Fruit fly (Drosophila melanogaster) whole organism, prepupa: ENCODE measurements around the gene Ogdh.
A peak's percentile ranks its signal among the peaks of the same experiment; 100 is the strongest.

Experiments used
- Blimp-1 ChIP-seq: fragments of 200-800 bp; sonication (Bioruptor generic); optimal IDR thresholded peaks from 3 replicates; lab custom pipeline; 2017; ENCODE audit warnings: missing biosample characterization, missing genetic modification characterization, mild to moderate bottlenecking, moderate library complexity, missing genetic modification reagents
- CG10631 ChIP-seq: fragments of 200-800 bp; sonication (Bioruptor generic); optimal IDR thresholded peaks from 2 replicates; lab custom pipeline; 2016; ENCODE audit warnings: missing biosample characterization, missing genetic modification characterization
- CG10669 ChIP-seq: fragments of 200-800 bp; sonication (Bioruptor generic); optimal IDR thresholded peaks from 3 replicates; lab custom pipeline; 2018; ENCODE audit warnings: missing biosample characterization, mild to moderate bottlenecking, missing genetic modification characterization, moderate library complexity
- CG11762 ChIP-seq: fragments of 200-800 bp; sonication (Bioruptor generic); optimal IDR thresholded peaks from 3 replicates; lab custom pipeline; 2016; ENCODE audit warnings: missing biosample characterization, missing genetic modification characterization; ENCODE audit not compliant: insufficient read depth
- CG11902 ChIP-seq: fragments of 200-800 bp; sonication (Bioruptor generic); optimal IDR thresholded peaks from 3 replicates; lab custom pipeline; 2016; ENCODE audit warnings: missing biosample characterization, missing genetic modification characterization
- CG15336 ChIP-seq: fragments of 200-800 bp; sonication (Bioruptor generic); IDR thresholded peaks from 2 replicates; pipeline ENCODE4 v1.3.6; 2022; ENCODE audit warnings: missing biosample characterization, missing genetic modification characterization
- CG1621 ChIP-seq: fragments of 200-800 bp; sonication (Bioruptor generic); optimal IDR thresholded peaks from 3 replicates; lab custom pipeline; 2018; ENCODE audit warnings: missing biosample characterization, mild to moderate bottlenecking, missing genetic modification characterization
- CG3032 ChIP-seq: fragments of 200-800 bp; optimal IDR thresholded peaks from 2 replicates; lab custom pipeline; 2019; ENCODE audit warnings: missing biosample characterization, mild to moderate bottlenecking, missing genetic modification characterization, moderate library complexity
- CG32006 ChIP-seq: fragments of 200-800 bp; sonication (Bioruptor generic); optimal IDR thresholded peaks from 3 replicates; lab custom pipeline; 2017; ENCODE audit warnings: missing biosample characterization, mild to moderate bottlenecking, missing genetic modification characterization
- CG34406 ChIP-seq: fragments of 200-800 bp; sonication (Bioruptor generic); optimal IDR thresholded peaks from 3 replicates; lab custom pipeline; 2016; ENCODE audit warnings: missing biosample characterization, missing genetic modification characterization
- CG3919 ChIP-seq: fragments of 200-800 bp; sonication (Bioruptor generic); optimal IDR thresholded peaks from 3 replicates; lab custom pipeline; 2016; ENCODE audit warnings: missing biosample characterization, missing genetic modification characterization
- CG4318 ChIP-seq: fragments of 200-800 bp; sonication (Bioruptor generic); optimal IDR thresholded peaks from 3 replicates; lab custom pipeline; 2017; ENCODE audit warnings: missing biosample characterization, mild to moderate bottlenecking, missing genetic modification characterization
- CG6163 ChIP-seq: fragments of 200-800 bp; sonication (Bioruptor generic); IDR thresholded peaks from 3 replicates; pipeline ENCODE4 v1.3.6; 2022; ENCODE audit warnings: missing biosample characterization, missing genetic modification characterization
- CG6276 ChIP-seq: fragments of 200-800 bp; sonication (Bioruptor generic); optimal IDR thresholded peaks from 2 replicates; lab custom pipeline; 2017; ENCODE audit warnings: missing biosample characterization, mild to moderate bottlenecking, missing genetic modification characterization
- CG6792 ChIP-seq: fragments of 200-800 bp; sonication (Bioruptor generic); optimal IDR thresholded peaks from 3 replicates; lab custom pipeline; 2016; ENCODE audit warnings: missing biosample characterization, missing genetic modification characterization
- CG6808 ChIP-seq: fragments of 200-800 bp; sonication (Bioruptor generic); optimal IDR thresholded peaks from 3 replicates; lab custom pipeline; 2017; ENCODE audit warnings: missing biosample characterization, missing genetic modification characterization, mild to moderate bottlenecking, moderate library complexity, missing genetic modification reagents
- CG7368 ChIP-seq: fragments of 200-800 bp; sonication (Bioruptor generic); optimal IDR thresholded peaks from 3 replicates; lab custom pipeline; 2016; ENCODE audit warnings: missing biosample characterization, missing genetic modification characterization
- CG8119 ChIP-seq: fragments of 200-800 bp; sonication (Bioruptor generic); IDR thresholded peaks from 3 replicates; pipeline ENCODE4 v1.3.6; 2022; ENCODE audit warnings: missing biosample characterization, missing genetic modification characterization
- CG8632 ChIP-seq: fragments of 200-800 bp; sonication (Bioruptor generic); optimal IDR thresholded peaks from 3 replicates; lab custom pipeline; 2016; ENCODE audit warnings: missing biosample characterization, missing genetic modification characterization
- CG9139 ChIP-seq: fragments of 200-800 bp; sonication (Bioruptor generic); optimal IDR thresholded peaks from 3 replicates; lab custom pipeline; 2017; ENCODE audit warnings: missing biosample characterization, mild to moderate bottlenecking, missing genetic modification characterization
- Eip75B ChIP-seq: fragments of 200-800 bp; sonication (Bioruptor generic); optimal IDR thresholded peaks from 3 replicates; lab custom pipeline; 2016; ENCODE audit warnings: missing biosample characterization, missing genetic modification characterization
- Eip78C ChIP-seq: fragments of 200-800 bp; sonication (Bioruptor generic); peaks from one replicate; lab custom pipeline; 2016; ENCODE audit warnings: missing biosample characterization, missing genetic modification characterization
- Ets96B ChIP-seq: fragments of 200-800 bp; optimal IDR thresholded peaks from 2 replicates; lab custom pipeline; 2019; ENCODE audit warnings: missing biosample characterization, mild to moderate bottlenecking, missing genetic modification characterization, moderate library complexity
- Hr39 ChIP-seq: fragments of 200-800 bp; sonication (Bioruptor generic); optimal IDR thresholded peaks from 2 replicates; lab custom pipeline; 2016; ENCODE audit warnings: missing biosample characterization, missing genetic modification characterization
- Hr4 ChIP-seq: fragments of 200-800 bp; sonication (Bioruptor generic); optimal IDR thresholded peaks from 3 replicates; lab custom pipeline; 2016; ENCODE audit warnings: missing biosample characterization, missing genetic modification characterization
- Met ChIP-seq: fragments of 200-800 bp; sonication (Bioruptor generic); optimal IDR thresholded peaks from 3 replicates; lab custom pipeline; 2016; ENCODE audit warnings: missing biosample characterization, missing genetic modification characterization
- OdsH ChIP-seq: fragments of 200-800 bp; sonication (Bioruptor generic); optimal IDR thresholded peaks from 3 replicates; lab custom pipeline; 2016; ENCODE audit warnings: missing biosample characterization, missing genetic modification characterization
- Sox102F ChIP-seq: fragments of 200-800 bp; sonication (Bioruptor generic); optimal IDR thresholded peaks from 2 replicates; lab custom pipeline; 2016; ENCODE audit warnings: missing biosample characterization, mild to moderate bottlenecking, missing genetic modification characterization
- Sox14 ChIP-seq: fragments of 200-800 bp; sonication (Bioruptor generic); optimal IDR thresholded peaks from 3 replicates; lab custom pipeline; 2016; ENCODE audit warnings: missing biosample characterization, missing genetic modification characterization
- Sox15 ChIP-seq: fragments of 200-800 bp; sonication (Bioruptor generic); optimal IDR thresholded peaks from 3 replicates; lab custom pipeline; 2016; ENCODE audit warnings: missing biosample characterization, missing genetic modification characterization
- acj6 ChIP-seq: fragments of 200-800 bp; sonication (Bioruptor generic); optimal IDR thresholded peaks from 3 replicates; lab custom pipeline; 2016; ENCODE audit warnings: missing biosample characterization, missing genetic modification characterization
- dac ChIP-seq: fragments of 200-800 bp; sonication (Bioruptor generic); optimal IDR thresholded peaks from 2 replicates; lab custom pipeline; 2017; ENCODE audit warnings: missing biosample characterization, mild to moderate bottlenecking, missing genetic modification characterization
- dsx ChIP-seq: fragments of 200-800 bp; optimal IDR thresholded peaks from 3 replicates; lab custom pipeline; 2019; ENCODE audit warnings: missing biosample characterization, mild to moderate bottlenecking, missing genetic modification characterization, moderate library complexity; ENCODE audit not compliant: poor library complexity, severe bottlenecking
- eg ChIP-seq: fragments of 200-800 bp; sonication (Bioruptor generic); IDR thresholded peaks from 3 replicates; pipeline ENCODE4 v1.3.6; 2022; ENCODE audit warnings: missing biosample characterization, missing genetic modification characterization
- esn ChIP-seq: fragments of 200-800 bp; sonication (Bioruptor generic); optimal IDR thresholded peaks from 2 replicates; lab custom pipeline; 2016; ENCODE audit warnings: missing biosample characterization, mild to moderate bottlenecking, missing genetic modification characterization, moderate library complexity
- fd59A ChIP-seq: fragments of 200-800 bp; sonication (Bioruptor generic); optimal IDR thresholded peaks from 2 replicates; lab custom pipeline; 2017; ENCODE audit warnings: missing biosample characterization, mild to moderate bottlenecking, missing genetic modification characterization, missing genetic modification reagents
- fd85E ChIP-seq: fragments of 200-800 bp; sonication (Bioruptor generic); optimal IDR thresholded peaks from 3 replicates; lab custom pipeline; 2016; ENCODE audit warnings: missing biosample characterization, missing genetic modification characterization
- fkh ChIP-seq: fragments of 200-800 bp; sonication (Bioruptor generic); optimal IDR thresholded peaks from 3 replicates; lab custom pipeline; 2017; ENCODE audit warnings: missing biosample characterization, mild to moderate bottlenecking, missing genetic modification characterization, moderate library complexity
- net ChIP-seq: fragments of 200-800 bp; sonication (Bioruptor generic); optimal IDR thresholded peaks from 3 replicates; lab custom pipeline; 2016; ENCODE audit warnings: missing biosample characterization, missing genetic modification characterization
- pdm3 ChIP-seq: fragments of 200-800 bp; sonication (Bioruptor generic); optimal IDR thresholded peaks from 3 replicates; lab custom pipeline; 2016; ENCODE audit warnings: missing biosample characterization, missing genetic modification characterization
- salr ChIP-seq, 2 experiments: fragments of 200-800 bp; sonication (Bioruptor generic); optimal IDR thresholded peaks; 3 replicates each; lab custom pipeline; 2016 to 2018; ENCODE audit warnings: missing biosample characterization in 2 of 2, missing genetic modification characterization in 2 of 2, mild to moderate bottlenecking in 1 of 2
- spab ChIP-seq: fragments of 200-800 bp; sonication (Bioruptor generic); optimal IDR thresholded peaks from 2 replicates; lab custom pipeline; 2017; ENCODE audit warnings: missing biosample characterization, mild to moderate bottlenecking, missing genetic modification characterization, missing genetic modification reagents
- ss ChIP-seq, 2 experiments: fragments of 200-800 bp; sonication (Bioruptor generic); optimal IDR thresholded peaks; 2 replicates in 1 of 2; 3 replicates in 1 of 2; lab custom pipeline; 2017 to 2018; ENCODE audit warnings: mild to moderate bottlenecking in 2 of 2, missing biosample characterization in 2 of 2, missing genetic modification characterization in 2 of 2, moderate library complexity in 1 of 2
- topi ChIP-seq: fragments of 200-800 bp; sonication (Bioruptor generic); optimal IDR thresholded peaks from 3 replicates; lab custom pipeline; 2016; ENCODE audit warnings: missing biosample characterization, missing genetic modification characterization

Gene Ogdh

DNA sequence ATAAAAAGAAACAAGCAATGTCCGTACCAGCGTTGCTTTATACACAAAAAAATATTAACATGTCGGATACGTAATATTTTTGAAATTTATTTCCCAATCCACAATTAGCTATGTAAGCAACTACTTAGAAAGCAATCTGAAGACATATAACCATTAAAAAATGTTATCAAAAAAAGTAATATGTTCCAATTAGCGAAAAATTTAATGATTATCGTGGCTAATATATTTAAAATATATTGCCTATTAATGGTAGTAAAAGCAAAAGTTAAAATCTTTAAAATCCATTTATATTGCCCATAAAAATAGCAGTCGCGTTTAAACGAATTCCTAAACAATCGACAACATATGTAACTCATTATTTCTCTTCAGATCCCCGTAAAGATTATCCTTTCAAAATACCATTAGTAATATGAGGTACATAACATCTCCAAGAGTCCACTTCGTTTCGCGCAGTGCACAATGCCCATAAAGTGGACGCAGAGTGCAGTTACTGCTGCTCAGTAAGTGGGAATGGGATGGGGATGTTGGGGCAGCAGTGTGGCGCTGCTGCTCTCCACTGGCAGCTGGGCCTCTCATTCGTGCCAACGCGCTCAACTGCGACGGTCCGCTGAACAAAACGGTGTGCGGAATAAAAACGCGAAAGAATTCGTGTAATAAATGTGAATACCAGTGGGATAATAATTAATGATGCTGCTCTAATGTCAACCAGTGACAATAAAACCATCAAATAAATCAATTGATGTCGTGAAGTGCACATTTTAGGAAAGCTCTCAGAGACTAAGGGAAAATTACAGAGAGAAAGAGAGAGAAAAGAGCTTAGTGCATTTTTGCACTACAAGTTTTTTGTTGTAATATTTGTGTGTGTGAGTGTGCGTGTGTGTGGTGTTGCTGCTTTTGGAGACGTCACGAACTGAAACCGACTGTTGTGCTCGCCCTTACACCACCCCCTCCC is 31.7 kb downstream of the Ogdh start (continued):
- TF ChIP-seq Ets96B (tag; lab: Kevin White, UChicago) (peak; percentile 66), CG7368 (peak; percentile 62), CG11902 (GFP tag; lab: Kevin White, UChicago) (peak; percentile 57), CG10631 (GFP tag; lab: Kevin White, UChicago) (peak; percentile 83), fd85E (GFP tag; lab: Kevin White, UChicago) (no peak), CG6163 (GFP tag; lab: Robert Waterston, UW) (peak; percentile 80), fkh (no peak), CG32006 (GFP tag; lab: Kevin White, UChicago) (peak; percentile 93), dsx (GFP tag; lab: Kevin White, UChicago) (peak; percentile 52), CG8632 (GFP tag; lab: Kevin White, UChicago) (peak; percentile 66), Blimp-1 (GFP tag; lab: Kevin White, UChicago) (peak; percentile 61), Met (GFP tag; lab: Kevin White, UChicago) (peak; percentile 81), spab (peak; percentile 83), CG9139 (GFP tag; lab: Kevin White, UChicago) (peak; percentile 46), Sox14 (GFP tag; lab: Kevin White, UChicago) (peak; percentile 80), eg (GFP tag; lab: Robert Waterston, UW) (peak; percentile 84), CG15336 (peak; percentile 60), salr (GFP tag; optimal IDR thresholded peaks at IDR 0.05; lab: Kevin White, UChicago) (peak; percentile 51 to 95), CG4318 (GFP tag; lab: Kevin White, UChicago) (peak; percentile 86), esn (GFP tag; lab: Kevin White, UChicago) (peak; percentile 88), Hr39 (GFP tag; lab: Kevin White, UChicago) (peak; percentile 59), net (GFP tag; lab: Kevin White, UChicago) (peak; percentile 89), OdsH (peak; percentile 82), CG1621 (tag; lab: Kevin White, UChicago) (peak; percentile 38)

DNA sequence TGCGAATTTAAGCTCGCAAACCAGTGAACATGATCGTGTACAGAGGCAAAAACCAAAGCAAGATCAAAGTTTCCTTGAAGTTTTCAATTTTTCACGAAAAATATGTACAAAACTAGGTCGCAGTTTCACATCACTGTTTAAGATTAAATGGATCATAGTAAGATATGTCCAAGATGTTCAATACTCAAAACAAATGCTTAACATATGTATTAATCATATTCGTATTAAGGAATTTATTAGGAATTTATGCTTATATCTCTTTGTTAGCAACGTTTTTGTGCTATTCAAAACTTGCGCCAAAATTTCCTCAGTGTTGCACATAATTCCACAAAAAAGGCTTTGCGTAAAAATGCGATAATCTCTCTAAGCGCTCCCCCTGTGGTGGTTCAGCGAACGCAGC is 32.7 kb downstream of the Ogdh start:
- TF ChIP-seq Eip75B (GFP tag; lab: Kevin White, UChicago) (no peak), Sox102F (GFP tag; lab: Kevin White, UChicago) (no peak), CG8119 (peak; percentile 53), CG3032 (tag; lab: Kevin White, UChicago) (peak; percentile 13), Blimp-1 (GFP tag; lab: Kevin White, UChicago) (no peak), Hr4 (GFP tag; lab: Kevin White, UChicago) (peak; percentile 58), ss (GFP tag; optimal IDR thresholded peaks at IDR 0.05; lab: Kevin White, UChicago) (no peak), Sox15 (GFP tag; lab: Kevin White, UChicago) (no peak), Met (GFP tag; lab: Kevin White, UChicago) (no peak), acj6 (peak; percentile 23), CG6792 (GFP tag; lab: Kevin White, UChicago) (no peak), CG3919 (GFP tag; lab: Kevin White, UChicago) (peak; percentile 21), OdsH (peak; percentile 18), CG11902 (GFP tag; lab: Kevin White, UChicago) (no peak), CG10669 (GFP tag; lab: Kevin White, UChicago) (peak; percentile 21), dac (GFP tag; lab: Kevin White, UChicago) (no peak), fkh (no peak), topi (GFP tag; lab: Kevin White, UChicago) (no peak), CG32006 (GFP tag; lab: Kevin White, UChicago) (peak; percentile 60), pdm3 (GFP tag; lab: Kevin White, UChicago) (peak; percentile 33), eg (GFP tag; lab: Robert Waterston, UW) (peak; percentile 41; the same call in 1 of the 3 replicates), fd59A (no peak), fd85E (GFP tag; lab: Kevin White, UChicago) (no peak), Eip78C (GFP tag; lab: Kevin White, UChicago) (peak; percentile 76), CG11762 (GFP tag; lab: Kevin White, UChicago) (no peak), net (GFP tag; lab: Kevin White, UChicago) (peak; percentile 5), CG6808 (GFP tag; lab: Kevin White, UChicago) (peak; percentile 2), CG34406 (no peak), CG6276 (peak; percentile 41), CG15336 (peak; percentile 18; the same call in 1 of the 2 replicates)
